Fruit fly (Drosophila melanogaster) whole organism, embryonic: Measurements from ENCODE around the gene Kmn1.

ENCODE experiments used
- Abd-B ChIP-seq: fragments of 200-800 bp; sonication (Bioruptor generic); optimal IDR thresholded peaks from 2 replicates; lab custom pipeline; 2018; ENCODE audit warnings: missing biosample characterization, mild to moderate bottlenecking, missing genetic modification characterization, moderate library complexity
- CG10147 ChIP-seq: fragments of 200-800 bp; sonication (Bioruptor generic); optimal IDR thresholded peaks from 2 replicates; lab custom pipeline; 2019; ENCODE audit warnings: missing biosample characterization, mild to moderate bottlenecking, missing genetic modification characterization, moderate library complexity
- CG10267 ChIP-seq: fragments of 200-800 bp; sonication (Bioruptor generic); optimal IDR thresholded peaks from 2 replicates; lab custom pipeline; 2018; ENCODE audit warnings: missing biosample characterization, mild to moderate bottlenecking, missing genetic modification characterization, moderate library complexity
- CG10366 ChIP-seq: fragments of 200-800 bp; sonication (Bioruptor generic); IDR thresholded peaks from 2 replicates; pipeline ENCODE4 v1.3.6; 2022; ENCODE audit warnings: missing biosample characterization, missing genetic modification characterization
- CG10979 ChIP-seq: fragments of 200-800 bp; sonication (Bioruptor generic); optimal IDR thresholded peaks from 2 replicates; lab custom pipeline; 2018; ENCODE audit warnings: missing biosample characterization, mild to moderate bottlenecking, missing genetic modification characterization, moderate library complexity
- CG1233 ChIP-seq: fragments of 200-800 bp; sonication (Bioruptor generic); optimal IDR thresholded peaks from 4 replicates; lab custom pipeline; 2018; ENCODE audit warnings: missing biosample characterization, mild to moderate bottlenecking, missing genetic modification characterization
- CG12744 ChIP-seq: fragments of 200-800 bp; sonication (Bioruptor generic); optimal IDR thresholded peaks from 2 replicates; lab custom pipeline; 2016; ENCODE audit warnings: missing biosample characterization, missing genetic modification characterization
- CG15011 ChIP-seq: fragments of 200-800 bp; sonication (Bioruptor generic); optimal IDR thresholded peaks from 3 replicates; lab custom pipeline; 2018; ENCODE audit warnings: missing biosample characterization, mild to moderate bottlenecking, missing genetic modification characterization
- CG18011 ChIP-seq: fragments of 200-800 bp; sonication (Bioruptor generic); optimal IDR thresholded peaks from 2 replicates; lab custom pipeline; 2017; ENCODE audit warnings: missing biosample characterization, missing genetic modification characterization, mild to moderate bottlenecking, moderate library complexity, missing genotype
- CG1832 ChIP-seq: fragments of 200-800 bp; sonication (Bioruptor generic); optimal IDR thresholded peaks from 2 replicates; lab custom pipeline; 2017; ENCODE audit warnings: missing biosample characterization, mild to moderate bottlenecking, missing genetic modification characterization, inconsistent platforms
- CG18599 ChIP-seq: fragments of 200-800 bp; sonication (Bioruptor generic); optimal IDR thresholded peaks from 3 replicates; lab custom pipeline; 2017; ENCODE audit warnings: missing biosample characterization, missing genetic modification characterization, mild to moderate bottlenecking, moderate library complexity, missing genetic modification reagents
- CG33213 ChIP-seq: fragments of 200-800 bp; sonication (Bioruptor generic); optimal IDR thresholded peaks from 3 replicates; lab custom pipeline; 2016; ENCODE audit warnings: missing biosample characterization, missing genetic modification characterization
- CG34422 ChIP-seq: fragments of 200-800 bp; sonication (Bioruptor generic); IDR thresholded peaks from 3 replicates; pipeline ENCODE4 v1.3.6; 2022; ENCODE audit warnings: missing biosample characterization, missing genetic modification characterization
- CG3726 ChIP-seq: fragments of 200-800 bp; sonication (Bioruptor generic); IDR thresholded peaks from 3 replicates; pipeline ENCODE4, ENCODE4 v1.3.6; 2022; ENCODE audit warnings: missing biosample characterization, missing genetic modification characterization
- CG42726 ChIP-seq: fragments of 200-800 bp; sonication (Bioruptor generic); IDR thresholded peaks from 2 replicates; pipeline ENCODE4 v1.3.6; 2022; ENCODE audit warnings: missing biosample characterization, missing genetic modification characterization; ENCODE audit not compliant: partially characterized antibody
- CG9727 ChIP-seq: fragments of 200-800 bp; sonication (Bioruptor generic); optimal IDR thresholded peaks from 3 replicates; lab custom pipeline; 2017; ENCODE audit warnings: missing biosample characterization, mild to moderate bottlenecking, missing genetic modification characterization
- CG9797 ChIP-seq: fragments of 200-800 bp; sonication (Bioruptor generic); optimal IDR thresholded peaks from 3 replicates; lab custom pipeline; 2018; ENCODE audit warnings: missing biosample characterization, mild to moderate bottlenecking, missing genetic modification characterization
- CHES-1-like ChIP-seq: fragments of 200-800 bp; sonication (Bioruptor generic); optimal IDR thresholded peaks from 2 replicates; lab custom pipeline; 2016; ENCODE audit warnings: missing biosample characterization, missing genetic modification characterization
- Chrac-16 ChIP-seq: fragments of 200-800 bp; sonication (Bioruptor generic); optimal IDR thresholded peaks from 3 replicates; lab custom pipeline; 2016; ENCODE audit warnings: missing biosample characterization, missing genetic modification characterization
- D19B ChIP-seq: fragments of 200-800 bp; sonication (Bioruptor generic); optimal IDR thresholded peaks from 2 replicates; lab custom pipeline; 2017; ENCODE audit warnings: missing biosample characterization, mild to moderate bottlenecking, missing genetic modification characterization
- Dref ChIP-seq: fragments of 200-800 bp; sonication (Bioruptor generic); IDR thresholded peaks from 2 replicates; pipeline ENCODE4 v1.3.6; 2022; ENCODE audit warnings: missing biosample characterization, missing genetic modification characterization
- Fer2 ChIP-seq: fragments of 200-800 bp; sonication (Bioruptor generic); optimal IDR thresholded peaks from 2 replicates; lab custom pipeline; 2018; ENCODE audit warnings: missing biosample characterization, mild to moderate bottlenecking, missing genetic modification characterization, moderate library complexity
- Gsc ChIP-seq: fragments of 200-800 bp; sonication (Bioruptor generic); IDR thresholded peaks from 2 replicates; pipeline ENCODE4 v1.3.6; 2022; ENCODE audit warnings: missing biosample characterization, missing genetic modification characterization
- Gug ChIP-seq: fragments of 200-800 bp; sonication (Bioruptor generic); IDR thresholded peaks from 4 replicates; pipeline ENCODE4 v1.3.6; 2022; ENCODE audit warnings: missing biosample characterization, missing genetic modification characterization
- Hsf ChIP-seq: fragments of 200-800 bp; sonication (Bioruptor generic); optimal IDR thresholded peaks from 3 replicates; lab custom pipeline; 2016; ENCODE audit warnings: missing biosample characterization, missing genetic modification characterization
- MESR4 ChIP-seq: fragments of 200-800 bp; sonication (Bioruptor generic); optimal IDR thresholded peaks from 2 replicates; lab custom pipeline; 2018; ENCODE audit warnings: missing biosample characterization, mild to moderate bottlenecking, missing genetic modification characterization, moderate library complexity
- Med ChIP-seq: fragments of 200-800 bp; sonication (Bioruptor generic); peaks from one replicate; lab custom pipeline; 2016; ENCODE audit warnings: missing biosample characterization, missing genetic modification characterization, mild to moderate bottlenecking, inconsistent platforms, moderate library complexity
- Myb ChIP-seq: fragments of 200-800 bp; sonication (Bioruptor generic); optimal IDR thresholded peaks from 2 replicates; lab custom pipeline; 2016; ENCODE audit warnings: missing biosample characterization, missing genetic modification characterization
- Nf-YA ChIP-seq: fragments of 200-800 bp; sonication (Bioruptor generic); IDR thresholded peaks from 2 replicates; pipeline ENCODE4 v1.3.6; 2022; ENCODE audit warnings: missing biosample characterization, missing genetic modification characterization
- Optix ChIP-seq: fragments of 200-800 bp; sonication (Bioruptor generic); IDR thresholded peaks from 3 replicates; pipeline ENCODE4 v1.3.6; 2022; ENCODE audit warnings: missing biosample characterization, missing genetic modification characterization
- Ravus ChIP-seq: fragments of 200-800 bp; sonication (Bioruptor generic); IDR thresholded peaks from 2 replicates; pipeline ENCODE4 v1.3.6; 2022; ENCODE audit warnings: missing biosample characterization, missing genetic modification characterization
- ac ChIP-seq: fragments of 200-800 bp; sonication (Bioruptor generic); optimal IDR thresholded peaks from 3 replicates; lab custom pipeline; 2017; ENCODE audit warnings: missing biosample characterization, mild to moderate bottlenecking, missing genetic modification characterization
- amos ChIP-seq: fragments of 200-800 bp; sonication (Bioruptor generic); IDR thresholded peaks from 2 replicates; pipeline ENCODE4 v1.3.6; 2022; ENCODE audit warnings: missing biosample characterization, missing genetic modification characterization; ENCODE audit not compliant: partially characterized antibody
- ap ChIP-seq: fragments of 200-800 bp; sonication (Bioruptor generic); IDR thresholded peaks from 2 replicates; pipeline ENCODE4 v1.3.6; 2022; ENCODE audit warnings: missing biosample characterization, missing genetic modification characterization
- dysf ChIP-seq: fragments of 200-800 bp; sonication (Bioruptor generic); IDR thresholded peaks from 3 replicates; pipeline ENCODE4 v1.3.6; 2022; ENCODE audit warnings: missing biosample characterization, missing genetic modification characterization
- emc ChIP-seq: fragments of 200-800 bp; sonication (Bioruptor generic); optimal IDR thresholded peaks from 2 replicates; lab custom pipeline; 2016; ENCODE audit warnings: missing biosample characterization, missing genetic modification characterization
- fd3F ChIP-seq: fragments of 200-800 bp; sonication (Bioruptor generic); optimal IDR thresholded peaks from 2 replicates; lab custom pipeline; 2018; ENCODE audit warnings: missing biosample characterization, mild to moderate bottlenecking, missing genetic modification characterization, moderate library complexity
- ftz-f1 ChIP-seq: fragments of 200-800 bp; sonication (Bioruptor generic); optimal IDR thresholded peaks from 2 replicates; lab custom pipeline; 2016; ENCODE audit warnings: missing biosample characterization, missing genetic modification characterization
- ham ChIP-seq: fragments of 200-800 bp; sonication (Bioruptor generic); IDR thresholded peaks from 2 replicates; pipeline ENCODE4 v1.3.6; 2022; ENCODE audit warnings: missing biosample characterization, missing genetic modification characterization
- hb ChIP-seq: fragments of 200-800 bp; sonication (Bioruptor generic); IDR thresholded peaks from 3 replicates; pipeline ENCODE4 v1.3.6; 2022; ENCODE audit warnings: missing biosample characterization, missing genetic modification characterization; ENCODE audit not compliant: partially characterized antibody
- inv ChIP-seq: fragments of 200-800 bp; sonication (Bioruptor generic); IDR thresholded peaks from 2 replicates; pipeline ENCODE4 v1.3.6; 2022; ENCODE audit warnings: missing biosample characterization, missing genetic modification characterization; ENCODE audit not compliant: partially characterized antibody
- knrl ChIP-seq: fragments of 200-800 bp; sonication (Bioruptor generic); IDR thresholded peaks from 3 replicates; pipeline ENCODE4 v1.3.6; 2022; ENCODE audit warnings: missing biosample characterization, missing genetic modification characterization; ENCODE audit not compliant: partially characterized antibody
- nom ChIP-seq: fragments of 200-800 bp; sonication (Bioruptor generic); optimal IDR thresholded peaks from 2 replicates; lab custom pipeline; 2017; ENCODE audit warnings: missing biosample characterization, missing genetic modification characterization, mild to moderate bottlenecking, moderate library complexity, missing genetic modification reagents
- oc ChIP-seq: fragments of 200-800 bp; sonication (Bioruptor generic); optimal IDR thresholded peaks from 2 replicates; lab custom pipeline; 2018; ENCODE audit warnings: missing biosample characterization, mild to moderate bottlenecking, missing genetic modification characterization, moderate library complexity
- sob ChIP-seq: fragments of 200-800 bp; sonication (Bioruptor generic); IDR thresholded peaks from 2 replicates; pipeline ENCODE4 v1.3.6; 2022; ENCODE audit warnings: missing biosample characterization, missing genetic modification characterization
- tgo ChIP-seq: fragments of 200-800 bp; sonication (Bioruptor generic); IDR thresholded peaks from 3 replicates; pipeline ENCODE4 v1.3.6; 2022; ENCODE audit warnings: missing biosample characterization, missing genetic modification characterization
- toy ChIP-seq: fragments of 200-800 bp; sonication (Bioruptor generic); IDR thresholded peaks from 2 replicates; pipeline ENCODE4 v1.3.6; 2022; ENCODE audit warnings: missing biosample characterization, missing genetic modification characterization
- wor ChIP-seq: fragments of 200-800 bp; sonication (Bioruptor generic); IDR thresholded peaks from 2 replicates; pipeline ENCODE4 v1.3.6; 2022; ENCODE audit warnings: missing biosample characterization, missing genetic modification characterization

Gene Kmn1

dm6 chrX:11580200-11580840 lies 8.1 kb upstream of the Kmn1 start, which contains the start of gene nod (continued):
- TF ChIP-seq D19B (GFP tag; lab: Kevin White, UChicago), result no peak
- peak; percentile 66 for TF ChIP-seq amos (GFP tag; lab: Robert Waterston, UW)
- peak; percentile 76 for TF ChIP-seq CG33213 (GFP tag; lab: Kevin White, UChicago)
- peak; percentile 68 for TF ChIP-seq knrl
- TF ChIP-seq fd3F (GFP tag; lab: Kevin White, UChicago), result peak; percentile 23
- TF ChIP-seq CG10267 (tag; lab: Kevin White, UChicago), result peak; percentile 58
- TF ChIP-seq emc (GFP tag; lab: Kevin White, UChicago), result peak; percentile 37
- peak; percentile 92 for TF ChIP-seq Med
- peak; percentile 97 for TF ChIP-seq Myb (GFP tag; lab: Kevin White, UChicago)
- peak; percentile 51 for TF ChIP-seq CHES-1-like (GFP tag; lab: Kevin White, UChicago)
- TF ChIP-seq CG12744 (GFP tag; lab: Kevin White, UChicago), result peak; percentile 53
- no peak for TF ChIP-seq CG34422 (GFP tag; lab: Robert Waterston, UW)
- TF ChIP-seq wor (GFP tag; lab: Robert Waterston, UW), result peak; percentile 34; the same call in 1 of the 2 replicates
- TF ChIP-seq Dref, result peak; percentile 57
- peak; percentile 48 for TF ChIP-seq CG10979 (tag; lab: Kevin White, UChicago)
- TF ChIP-seq CG1832 (GFP tag; lab: Kevin White, UChicago), result peak; percentile 57
- no peak for TF ChIP-seq ham (GFP tag; lab: Robert Waterston, UW)
- peak; percentile 36 for TF ChIP-seq MESR4
- TF ChIP-seq nom (GFP tag; lab: Kevin White, UChicago), result no peak
- peak; percentile 15; the same call in 1 of the 2 replicates for TF ChIP-seq CG10366 (GFP tag; lab: Robert Waterston, UW)
- no peak for TF ChIP-seq Ravus (GFP tag; lab: Robert Waterston, UW)
- 0 out of 2 replicates have a peak, but pooled peaks have one; percentile 32 for TF ChIP-seq CG42726
- peak; percentile 35; the same call in 1 of the 2 replicates for TF ChIP-seq Nf-YA (GFP tag; lab: Robert Waterston, UW)
- peak; percentile 70 for TF ChIP-seq CG18599 (GFP tag; lab: Kevin White, UChicago)
- peak; percentile 50; the same call in 1 of the 2 replicates for TF ChIP-seq inv (GFP tag; lab: Robert Waterston, UW)
- peak; percentile 55; the same call in 1 of the 2 replicates for TF ChIP-seq sob (GFP tag; lab: Robert Waterston, UW)
- peak; percentile 87 for TF ChIP-seq ftz-f1
- TF ChIP-seq ac (GFP tag; lab: Kevin White, UChicago), result no peak
- peak; percentile 57 for TF ChIP-seq Chrac-16 (GFP tag; lab: Kevin White, UChicago)
- peak; percentile 48 for TF ChIP-seq ap
- TF ChIP-seq Gug (GFP tag; lab: Robert Waterston, UW), result peak; percentile 36; the same call in 1 of the 4 replicates
- 0 out of 3 replicates have a peak, but pooled peaks have one; percentile 48 for TF ChIP-seq CG3726 (GFP tag; lab: Robert Waterston, UW)
- TF ChIP-seq CG10147 (GFP tag; lab: Kevin White, UChicago), result peak; percentile 43
- TF ChIP-seq dysf (GFP tag; lab: Robert Waterston, UW), result peak; percentile 74; the same call in 2 of the 3 replicates
- peak; percentile 10 for TF ChIP-seq Abd-B (GFP tag; lab: Kevin White, UChicago)
- no peak for TF ChIP-seq hb (GFP tag; lab: Robert Waterston, UW)
- no peak for TF ChIP-seq Fer2 (tag; lab: Kevin White, UChicago)
- peak; percentile 52 for TF ChIP-seq CG1233 (GFP tag; lab: Kevin White, UChicago)
- TF ChIP-seq Gsc (GFP tag; lab: Robert Waterston, UW), result no peak
- peak; percentile 52; the same call in 1 of the 3 replicates for TF ChIP-seq tgo (GFP tag; lab: Robert Waterston, UW)
- TF ChIP-seq CG9797 (GFP tag; lab: Kevin White, UChicago), result peak; percentile 93
- TF ChIP-seq CG15011 (GFP tag; lab: Kevin White, UChicago), result no peak
- no peak for TF ChIP-seq toy (GFP tag; lab: Robert Waterston, UW)
- TF ChIP-seq CG9727 (GFP tag; lab: Kevin White, UChicago), result peak; percentile 57
- peak; percentile 27; the same call in 1 of the 3 replicates for TF ChIP-seq Optix (GFP tag; lab: Robert Waterston, UW)
- peak; percentile 68 for TF ChIP-seq Hsf
- TF ChIP-seq oc (tag; lab: Kevin White, UChicago), result peak; percentile 8
- peak; percentile 25 for TF ChIP-seq CG18011 (GFP tag; lab: Kevin White, UChicago)
